Fruit fly (Drosophila melanogaster): ENCODE data around the gene CG14262.

CG14262 gene

dm6 chr3R:27282286-27282685, 17.1 kb upstream of the CG14262 start, which contains the start of gene mrt (continued):
- no peak for TF ChIP-seq CG13894 (tag; optimal IDR thresholded peaks at IDR 0.05)
- TF ChIP-seq zen (tag; optimal IDR thresholded peaks at IDR 0.05), result no peak
- peak; percentile 11 for TF ChIP-seq ATbp (GFP tag; optimal IDR thresholded peaks at IDR 0.05)
- no peak for TF ChIP-seq p53 (GFP tag; optimal IDR thresholded peaks at IDR 0.05)
- no peak for TF ChIP-seq CG15601 (tag; optimal IDR thresholded peaks at IDR 0.05)
- TF ChIP-seq dysf (GFP tag; IDR thresholded peaks at IDR 0.05), result peak; percentile 50; the same call in 1 of the 3 replicates
- TF ChIP-seq Sin3A (optimal IDR thresholded peaks at IDR 0.05), result no peak
- no peak for TF ChIP-seq toy (GFP tag; IDR thresholded peaks at IDR 0.05)
- TF ChIP-seq Hr51 (GFP tag; optimal IDR thresholded peaks at IDR 0.05), result peak; percentile 14 to 67
- TF ChIP-seq CG5180 (GFP tag; optimal IDR thresholded peaks at IDR 0.05), result no peak
- TF ChIP-seq Nf-YB (GFP tag; optimal IDR thresholded peaks at IDR 0.05), result peak; percentile 33
- TF ChIP-seq lilli (GFP tag; optimal IDR thresholded peaks at IDR 0.05), result peak; percentile 83
- no peak for TF ChIP-seq CTCF (GFP tag; optimal IDR thresholded peaks at IDR 0.05)
- TF ChIP-seq CG33557 (GFP tag; optimal IDR thresholded peaks at IDR 0.05), result no peak
- TF ChIP-seq pb (GFP tag; optimal IDR thresholded peaks at IDR 0.05), result peak; percentile 20
- TF ChIP-seq emc (GFP tag; optimal IDR thresholded peaks at IDR 0.05), result no peak
- TF ChIP-seq Meics (GFP tag; optimal IDR thresholded peaks at IDR 0.05), result peak; percentile 79
- no peak for TF ChIP-seq yki (optimal IDR thresholded peaks at IDR 0.05)
- TF ChIP-seq Rx (GFP tag; IDR thresholded peaks at IDR 0.05), result no peak
- 0 out of 2 replicates have a peak, but pooled peaks have one; percentile 25 for TF ChIP-seq bowl (GFP tag; IDR thresholded peaks at IDR 0.05)
- TF ChIP-seq CG10959 (GFP tag; IDR thresholded peaks at IDR 0.05), result no peak
- peak; percentile 28 for TF ChIP-seq bab2 (GFP tag; optimal IDR thresholded peaks at IDR 0.05)
- peak; percentile 36 for TF ChIP-seq Dad (GFP tag; optimal IDR thresholded peaks at IDR 0.05)
- TF ChIP-seq CG17361 (GFP tag; IDR thresholded peaks at IDR 0.05), result peak; percentile 49; the same call in 2 of the 3 replicates
- no peak for TF ChIP-seq HLHmδ (GFP tag; optimal IDR thresholded peaks at IDR 0.05)
- TF ChIP-seq run (tag; optimal IDR thresholded peaks at IDR 0.05), result no peak
- no peak for TF ChIP-seq CG10321 (GFP tag; IDR thresholded peaks at IDR 0.05)
- peak; percentile 61 for TF ChIP-seq dmrt99B (tag; optimal IDR thresholded peaks at IDR 0.05)
- peak; percentile 62 for TF ChIP-seq CHES-1-like (GFP tag; optimal IDR thresholded peaks at IDR 0.05)
- TF ChIP-seq crp (GFP tag; optimal IDR thresholded peaks at IDR 0.05), result no peak
- 0 out of 2 replicates have a peak, but pooled peaks have one; percentile 28 for TF ChIP-seq klu (GFP tag; IDR thresholded peaks at IDR 0.05)
- TF ChIP-seq CG17802 (tag; optimal IDR thresholded peaks at IDR 0.05), result peak; percentile 40
- no peak for TF ChIP-seq Deaf1 (tag; optimal IDR thresholded peaks at IDR 0.05)
- no peak for TF ChIP-seq Elba2 (GFP tag; optimal IDR thresholded peaks at IDR 0.05)
- peak; percentile 61 for TF ChIP-seq ems (GFP tag; optimal IDR thresholded peaks at IDR 0.05)
- no peak for TF ChIP-seq stc (GFP tag; IDR thresholded peaks at IDR 0.05)
- TF ChIP-seq org-1 (GFP tag; optimal IDR thresholded peaks at IDR 0.05), result peak; percentile 43
- no peak for TF ChIP-seq grn (GFP tag; optimal IDR thresholded peaks at IDR 0.05)
- no peak for TF ChIP-seq slou (GFP tag; optimal IDR thresholded peaks at IDR 0.05)
- peak; percentile 16 for TF ChIP-seq CG9437 (GFP tag; optimal IDR thresholded peaks at IDR 0.05)
- peak; percentile 31 for TF ChIP-seq CG1603 (tag; optimal IDR thresholded peaks at IDR 0.05)
- TF ChIP-seq H2.0 (GFP tag; IDR thresholded peaks at IDR 0.05), result no peak
- peak; percentile 28; the same call in 1 of the 2 replicates for TF ChIP-seq MBD-R2 (GFP tag; IDR thresholded peaks at IDR 0.05)
- TF ChIP-seq B-H2 (GFP tag; optimal IDR thresholded peaks at IDR 0.05), result no peak
- peak in 1 of 2 experiments; percentile 11 for TF ChIP-seq Eip74EF (GFP tag; optimal IDR thresholded peaks at IDR 0.05)
- TF ChIP-seq Trl (optimal IDR thresholded peaks at IDR 0.05), result no peak
- TF ChIP-seq Trl (GFP tag; optimal IDR thresholded peaks at IDR 0.05), result peak; percentile 47
- TF ChIP-seq tio (GFP tag; optimal IDR thresholded peaks at IDR 0.05), result peak; percentile 31
- TF ChIP-seq Drgx (GFP tag; IDR thresholded peaks at IDR 0.05), result peak; percentile 56; the same call in 1 of the 2 replicates
- no peak for TF ChIP-seq Scr (GFP tag; IDR thresholded peaks at IDR 0.05; ENCODE audit: partially characterized antibody)
- TF ChIP-seq Spps (tag; optimal IDR thresholded peaks at IDR 0.05), result no peak
- peak; percentile 52 for TF ChIP-seq CG13624 (GFP tag; optimal IDR thresholded peaks at IDR 0.05)
